Fruit fly (Drosophila melanogaster): ENCODE data around the gene CG10405.

dm6 chr3R:16477033-16477432, 22.7 kb downstream of the CG10405 start, which contains the start of gene Gyc89Db:
- TF ChIP-seq ttk (optimal IDR thresholded peaks at IDR 0.05) (no peak), Sin3A (optimal IDR thresholded peaks at IDR 0.05) (no peak)

Measured in Kc167 (cell line).